Worm (Caenorhabditis elegans) whole organism, late embryonic: ENCODE results near the gene ZK1290.14.

Source experiments
- C08G9.2 ChIP-seq: sonication (generic microtip); optimal IDR thresholded peaks from 2 replicates; lab custom pipeline; 2016; ENCODE audit warnings: mild to moderate bottlenecking, missing genetic modification characterization, moderate library complexity, missing compliant biosample characterization
- K09A11.1 ChIP-seq: sonication (generic microtip); optimal IDR thresholded peaks from 2 replicates; lab custom pipeline; 2017; ENCODE audit warnings: antibody characterized with exemption, mild to moderate bottlenecking, missing genetic modification characterization, missing compliant biosample characterization; ENCODE audit not compliant: insufficient read depth
- ceh-14 ChIP-seq: sonication (generic microtip); optimal IDR thresholded peaks from 2 replicates; lab custom pipeline; 2016; ENCODE audit warnings: missing genotype, missing genetic modification characterization, missing compliant biosample characterization
- ceh-48 ChIP-seq: sonication (generic microtip); optimal IDR thresholded peaks from 2 replicates; lab custom pipeline; 2016; ENCODE audit warnings: missing genetic modification characterization, inconsistent platforms, missing compliant biosample characterization
- elt-2 ChIP-seq: sonication (generic microtip); optimal IDR thresholded peaks from 2 replicates; lab custom pipeline; 2016; ENCODE audit warnings: missing genetic modification reagents, missing genetic modification characterization, missing compliant biosample characterization
- ets-4 ChIP-seq: sonication (generic microtip); optimal IDR thresholded peaks from 2 replicates; lab custom pipeline; 2016; ENCODE audit warnings: missing genetic modification characterization, missing compliant biosample characterization
- hlh-6 ChIP-seq: sonication (generic microtip); optimal IDR thresholded peaks from 2 replicates; lab custom pipeline; 2016; ENCODE audit warnings: missing genotype, missing genetic modification characterization, missing compliant biosample characterization
- pax-1 ChIP-seq: fragments of 150-350 bp; optimal IDR thresholded peaks from 2 replicates; lab custom pipeline; 2014; ENCODE audit warnings: missing biosample characterization, missing genetic modification characterization
- pqm-1 ChIP-seq: sonication (generic microtip); optimal IDR thresholded peaks from 2 replicates; lab custom pipeline; 2016; ENCODE audit warnings: missing genetic modification characterization, missing compliant biosample characterization
- unc-86 ChIP-seq: sonication (generic microtip); optimal IDR thresholded peaks from 2 replicates; lab custom pipeline; 2016; ENCODE audit warnings: missing genetic modification characterization, missing compliant biosample characterization

ce11 chrII:7593227-7593626, 37.8 kb upstream of the ZK1290.14 start:
- TF ChIP-seq ceh-14 (no peak), ceh-48 (tag; lab: Kevin White, UChicago) (peak; percentile 74), pqm-1 (tag; lab: Kevin White, UChicago) (no peak), C08G9.2 (tag; lab: Kevin White, UChicago) (no peak), ets-4 (no peak), K09A11.1 (no peak), pax-1 (no peak), unc-86 (tag; lab: Kevin White, UChicago) (no peak), hlh-6 (tag; lab: Kevin White, UChicago) (no peak), elt-2 (no peak)
